Comparison of ENCODE assay signal across 1 fruit fly cellular context in the genomic region with DNA sequence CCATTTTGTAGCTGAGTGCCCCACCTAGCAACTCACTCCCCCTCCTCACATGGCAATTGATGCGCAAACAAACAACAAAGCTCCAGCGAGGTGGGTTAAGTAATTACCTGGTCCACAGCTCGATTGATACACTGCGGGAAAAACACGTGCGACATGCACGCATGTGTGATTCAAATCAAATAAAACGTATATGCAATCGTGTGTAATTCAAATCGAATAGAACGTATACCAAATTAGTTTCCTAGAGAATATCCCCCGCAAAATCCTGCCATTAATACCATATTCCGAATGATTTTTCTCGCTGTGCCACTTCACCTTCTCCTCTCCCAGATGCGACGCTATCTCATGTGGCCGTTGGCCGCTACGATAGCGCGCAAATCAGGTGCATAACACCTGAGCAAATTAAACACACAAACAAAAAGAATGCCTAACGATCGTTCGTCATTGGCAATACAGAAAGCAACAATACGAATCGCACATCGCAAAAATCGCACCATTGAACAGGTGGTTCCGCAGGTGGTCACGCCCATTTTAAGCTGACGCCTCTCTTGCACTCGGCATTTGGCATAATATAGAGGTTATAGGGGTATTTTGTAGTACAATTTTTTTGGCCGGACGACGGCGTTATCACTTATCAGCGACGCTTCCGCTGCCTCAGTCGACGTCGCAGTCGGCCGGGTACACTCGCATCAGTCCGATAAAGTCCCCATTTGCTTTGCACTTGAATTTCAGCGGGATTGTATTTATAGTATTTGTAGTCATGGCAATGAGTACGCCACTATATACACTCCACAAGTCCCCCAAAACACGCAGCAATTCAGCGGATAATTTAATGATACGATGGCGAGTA.
TF ChIP-seq lines count a peak whose summit lies in the region.

No protein-coding gene starts in this region.

TF ChIP-seq in whole organism, embryonic, 481 proteins besides CTCF, POLR2A, EP300 and RAD21 (continued from another document and continues in another):
- TF ChIP-seq CG14441 (GFP tag; IDR thresholded peaks at IDR 0.05; lab: Robert Waterston, UW), result peak; percentile 86
- TF ChIP-seq Gug (GFP tag; IDR thresholded peaks at IDR 0.05; lab: Robert Waterston, UW), result peak; percentile 61; the same call in 3 of the 4 replicates
- no peak for TF ChIP-seq inv (GFP tag; IDR thresholded peaks at IDR 0.05; lab: Robert Waterston, UW; ENCODE audit: partially characterized antibody)
- peak; percentile 64 for TF ChIP-seq Bteb2 (GFP tag; optimal IDR thresholded peaks at IDR 0.05; lab: Kevin White, UChicago)
- TF ChIP-seq cas (GFP tag; IDR thresholded peaks at IDR 0.05; lab: Robert Waterston, UW), result peak; percentile 27; the same call in 1 of the 2 replicates
- TF ChIP-seq wek (GFP tag; optimal IDR thresholded peaks at IDR 0.05; lab: Kevin White, UChicago), result peak; percentile 22
- TF ChIP-seq org-1 (GFP tag; optimal IDR thresholded peaks at IDR 0.05; lab: Kevin White, UChicago), result peak; percentile 76
- peak; percentile 9 for TF ChIP-seq CG6683 (GFP tag; optimal IDR thresholded peaks at IDR 0.05; lab: Kevin White, UChicago)
- no peak for TF ChIP-seq CG16813 (GFP tag; IDR thresholded peaks at IDR 0.05; lab: Robert Waterston, UW; ENCODE audit: partially characterized antibody)
- peak; percentile 72 for TF ChIP-seq grau (tag; optimal IDR thresholded peaks at IDR 0.05; lab: Kevin White, UChicago)
- TF ChIP-seq Elba2 (GFP tag; optimal IDR thresholded peaks at IDR 0.05; lab: Kevin White, UChicago), result no peak
- peak; percentile 33; the same call in 1 of the 3 replicates for TF ChIP-seq croc (GFP tag; conservative IDR thresholded peaks at IDR 0.05; lab: Robert Waterston, UW)
- no peak for TF ChIP-seq CG15073 (GFP tag; optimal IDR thresholded peaks at IDR 0.05; lab: Kevin White, UChicago)
- no peak for TF ChIP-seq hbn (GFP tag; IDR thresholded peaks at IDR 0.05; lab: Robert Waterston, UW; ENCODE audit: partially characterized antibody)
- peak; percentile 79 for TF ChIP-seq vvl (GFP tag; IDR thresholded peaks at IDR 0.05; lab: Robert Waterston, UW)
- TF ChIP-seq CG10462 (GFP tag; optimal IDR thresholded peaks at IDR 0.05; lab: Kevin White, UChicago), result peak; percentile 35
- TF ChIP-seq bbx (GFP tag; IDR thresholded peaks at IDR 0.05; lab: Robert Waterston, UW; ENCODE audit: partially characterized antibody), result no peak
- no peak for TF ChIP-seq Fer2 (tag; optimal IDR thresholded peaks at IDR 0.05; lab: Kevin White, UChicago)
- peak; percentile 58 for TF ChIP-seq Mad (GFP tag; optimal IDR thresholded peaks at IDR 0.05; lab: Kevin White, UChicago)
- no peak for TF ChIP-seq Hr39 (optimal IDR thresholded peaks at IDR 0.05; lab: Kevin White, UChicago)
- peak; percentile 17 for TF ChIP-seq NC2α (GFP tag; optimal IDR thresholded peaks at IDR 0.05; lab: Kevin White, UChicago)
- TF ChIP-seq CG12659 (GFP tag; optimal IDR thresholded peaks at IDR 0.05; lab: Kevin White, UChicago), result peak; percentile 74
- TF ChIP-seq fd96Cb (tag; optimal IDR thresholded peaks at IDR 0.05; lab: Kevin White, UChicago), result peak; percentile 59
- TF ChIP-seq CG15479 (GFP tag; optimal IDR thresholded peaks at IDR 0.05; lab: Kevin White, UChicago), result no peak
- TF ChIP-seq CG18599 (GFP tag; optimal IDR thresholded peaks at IDR 0.05; lab: Kevin White, UChicago), result peak; percentile 62
- TF ChIP-seq Tbp (GFP tag; optimal IDR thresholded peaks at IDR 0.05; lab: Kevin White, UChicago), result no peak
- TF ChIP-seq gcm2 (GFP tag; optimal IDR thresholded peaks at IDR 0.05; lab: Kevin White, UChicago), result no peak
- TF ChIP-seq CG2875 (GFP tag; optimal IDR thresholded peaks at IDR 0.05; lab: Kevin White, UChicago), result peak; percentile 58
- TF ChIP-seq psq (GFP tag; optimal IDR thresholded peaks at IDR 0.05; lab: Kevin White, UChicago), result no peak
- TF ChIP-seq HLHmδ (GFP tag; optimal IDR thresholded peaks at IDR 0.05; lab: Kevin White, UChicago), result no peak
- peak; percentile 58 for TF ChIP-seq CG30431 (GFP tag; optimal IDR thresholded peaks at IDR 0.05; lab: Kevin White, UChicago)
- TF ChIP-seq CG7745 (tag; optimal IDR thresholded peaks at IDR 0.05; lab: Kevin White, UChicago), result no peak
- peak; percentile 72 for TF ChIP-seq Lim3 (GFP tag; IDR thresholded peaks at IDR 0.05; lab: Robert Waterston, UW)
- TF ChIP-seq Lhr (GFP tag; optimal IDR thresholded peaks at IDR 0.05; lab: Kevin White, UChicago), result peak; percentile 24
- peak; percentile 30 for TF ChIP-seq CG10543 (GFP tag; optimal IDR thresholded peaks at IDR 0.05; lab: Kevin White, UChicago)
- peak; percentile 73 for TF ChIP-seq gem (tag; optimal IDR thresholded peaks at IDR 0.05; lab: Kevin White, UChicago)
- TF ChIP-seq CG3838 (GFP tag; optimal IDR thresholded peaks at IDR 0.05; lab: Kevin White, UChicago), result no peak
- TF ChIP-seq CG31365 (tag; optimal IDR thresholded peaks at IDR 0.05; lab: Kevin White, UChicago), result peak; percentile 16
- peak; percentile 49 for TF ChIP-seq CG43689 (GFP tag; IDR thresholded peaks at IDR 0.05; lab: Robert Waterston, UW)
- TF ChIP-seq CG9876 (GFP tag; optimal IDR thresholded peaks at IDR 0.05; lab: Kevin White, UChicago), result peak; percentile 18
- TF ChIP-seq CG18764 (GFP tag; optimal IDR thresholded peaks at IDR 0.05; lab: Kevin White, UChicago), result peak; percentile 22
- peak; percentile 52 for TF ChIP-seq CG3407 (GFP tag; optimal IDR thresholded peaks at IDR 0.05; lab: Kevin White, UChicago)
- TF ChIP-seq CG31441 (GFP tag; IDR thresholded peaks at IDR 0.05; lab: Robert Waterston, UW), result peak; percentile 72
- TF ChIP-seq CG30403 (GFP tag; optimal IDR thresholded peaks at IDR 0.05; lab: Kevin White, UChicago), result peak; percentile 73
- peak; percentile 59 for TF ChIP-seq CG13424 (tag; optimal IDR thresholded peaks at IDR 0.05; lab: Kevin White, UChicago)
- peak; percentile 70; the same call in 1 of the 2 replicates for TF ChIP-seq ranshi (GFP tag; IDR thresholded peaks at IDR 0.05; lab: Robert Waterston, UW)
- peak; percentile 60 for TF ChIP-seq B-H1 (GFP tag; IDR thresholded peaks at IDR 0.05; lab: Robert Waterston, UW)
- no peak for TF ChIP-seq zen (tag; optimal IDR thresholded peaks at IDR 0.05; lab: Kevin White, UChicago)
- peak; percentile 70 to 71 for TF ChIP-seq chif (GFP tag; optimal IDR thresholded peaks at IDR 0.05; lab: Kevin White, UChicago)
- peak; percentile 15 for TF ChIP-seq CG12104 (GFP tag; optimal IDR thresholded peaks at IDR 0.05; lab: Kevin White, UChicago)
- no peak for TF ChIP-seq Hey (tag; optimal IDR thresholded peaks at IDR 0.05; lab: Kevin White, UChicago)
- TF ChIP-seq CG4360 (GFP tag; IDR thresholded peaks at IDR 0.05; lab: Robert Waterston, UW), result no peak
- TF ChIP-seq tx (GFP tag; optimal IDR thresholded peaks at IDR 0.05; lab: Kevin White, UChicago), result peak; percentile 53
- peak; percentile 64 for TF ChIP-seq CG5245 (GFP tag; optimal IDR thresholded peaks at IDR 0.05; lab: Kevin White, UChicago)
- peak; percentile 54 for TF ChIP-seq CG17385 (GFP tag; optimal IDR thresholded peaks at IDR 0.05; lab: Kevin White, UChicago)
- TF ChIP-seq CG7963 (GFP tag; IDR thresholded peaks at IDR 0.05; lab: Robert Waterston, UW; ENCODE audit: partially characterized antibody), result no peak
- TF ChIP-seq Optix (GFP tag; IDR thresholded peaks at IDR 0.05; lab: Robert Waterston, UW), result peak; percentile 70; the same call in 1 of the 3 replicates
- TF ChIP-seq nerfin-1 (tag; optimal IDR thresholded peaks at IDR 0.05; lab: Kevin White, UChicago), result no peak
- no peak for TF ChIP-seq CG9797 (GFP tag; optimal IDR thresholded peaks at IDR 0.05; lab: Kevin White, UChicago)
- peak; percentile 43 for TF ChIP-seq CG1602 (GFP tag; optimal IDR thresholded peaks at IDR 0.05; lab: Kevin White, UChicago)
- no peak for TF ChIP-seq CG8290 (GFP tag; optimal IDR thresholded peaks at IDR 0.05; lab: Kevin White, UChicago)
- TF ChIP-seq CG8290 (tag; optimal IDR thresholded peaks at IDR 0.05; lab: Kevin White, UChicago), result peak in 1 of 2 experiments; percentile 92
- peak; percentile 74 for TF ChIP-seq CG3726 (GFP tag; IDR thresholded peaks at IDR 0.05; lab: Robert Waterston, UW)
- peak; percentile 88 for TF ChIP-seq Drgx (GFP tag; IDR thresholded peaks at IDR 0.05; lab: Robert Waterston, UW)
- TF ChIP-seq al (GFP tag; IDR thresholded peaks at IDR 0.05; lab: Robert Waterston, UW), result peak; percentile 60; the same call in 1 of the 2 replicates
- peak; percentile 27 for TF ChIP-seq CG33213 (GFP tag; optimal IDR thresholded peaks at IDR 0.05; lab: Kevin White, UChicago)
- TF ChIP-seq lab (GFP tag; optimal IDR thresholded peaks at IDR 0.05; lab: Kevin White, UChicago), result peak; percentile 72
- TF ChIP-seq Myb (GFP tag; optimal IDR thresholded peaks at IDR 0.05; lab: Kevin White, UChicago), result peak; percentile 62
- TF ChIP-seq fd102C (GFP tag; optimal IDR thresholded peaks at IDR 0.05; lab: Kevin White, UChicago), result no peak
- TF ChIP-seq Deaf1 (tag; optimal IDR thresholded peaks at IDR 0.05; lab: Kevin White, UChicago), result no peak
- TF ChIP-seq gsb (GFP tag; IDR thresholded peaks at IDR 0.05; lab: Robert Waterston, UW), result no peak
- peak; percentile 65 for TF ChIP-seq CG7839 (tag; optimal IDR thresholded peaks at IDR 0.05; lab: Kevin White, UChicago)
- TF ChIP-seq ewg (GFP tag; optimal IDR thresholded peaks at IDR 0.05; lab: Kevin White, UChicago), result peak; percentile 52
- peak; percentile 33 for TF ChIP-seq CG12236 (GFP tag; optimal IDR thresholded peaks at IDR 0.05; lab: Kevin White, UChicago)
- peak; percentile 4 for TF ChIP-seq gsb-n (tag; optimal IDR thresholded peaks at IDR 0.05; lab: Kevin White, UChicago)
- TF ChIP-seq CG8944 (GFP tag; optimal IDR thresholded peaks at IDR 0.05; lab: Kevin White, UChicago), result peak; percentile 74
- peak; percentile 25 for TF ChIP-seq CrebB (tag; optimal IDR thresholded peaks at IDR 0.05; lab: Kevin White, UChicago)
- TF ChIP-seq dpn (GFP tag; optimal IDR thresholded peaks at IDR 0.05; lab: Kevin White, UChicago), result peak; percentile 77 to 82
- peak; percentile 51 for TF ChIP-seq CG1233 (GFP tag; optimal IDR thresholded peaks at IDR 0.05; lab: Kevin White, UChicago)
- TF ChIP-seq zfh1 (GFP tag; IDR thresholded peaks at IDR 0.05; lab: Robert Waterston, UW), result peak; percentile 78
- no peak for TF ChIP-seq emc (GFP tag; optimal IDR thresholded peaks at IDR 0.05; lab: Kevin White, UChicago)
- peak; percentile 33 for TF ChIP-seq Sry-δ (GFP tag; optimal IDR thresholded peaks at IDR 0.05; lab: Kevin White, UChicago)
- TF ChIP-seq knrl (GFP tag; IDR thresholded peaks at IDR 0.05; lab: Robert Waterston, UW; ENCODE audit: partially characterized antibody), result no peak
- TF ChIP-seq Hsf (GFP tag; optimal IDR thresholded peaks at IDR 0.05; lab: Kevin White, UChicago), result peak; percentile 66
- peak; percentile 12 for TF ChIP-seq TFAM (GFP tag; optimal IDR thresholded peaks at IDR 0.05; lab: Kevin White, UChicago)
- TF ChIP-seq dmrt99B (tag; optimal IDR thresholded peaks at IDR 0.05; lab: Kevin White, UChicago), result peak; percentile 78
- peak; percentile 50 for TF ChIP-seq az2 (GFP tag; optimal IDR thresholded peaks at IDR 0.05; lab: Kevin White, UChicago)
- TF ChIP-seq CG11723 (GFP tag; optimal IDR thresholded peaks at IDR 0.05; lab: Kevin White, UChicago), result peak; percentile 55
- TF ChIP-seq ind (GFP tag; optimal IDR thresholded peaks at IDR 0.05; lab: Kevin White, UChicago), result peak; percentile 75
- TF ChIP-seq schlank (tag; optimal IDR thresholded peaks at IDR 0.05; lab: Kevin White, UChicago), result peak; percentile 53
- peak; percentile 64 for TF ChIP-seq ATbp (GFP tag; optimal IDR thresholded peaks at IDR 0.05; lab: Kevin White, UChicago)
- no peak for TF ChIP-seq aop (GFP tag; IDR thresholded peaks at IDR 0.05; lab: Robert Waterston, UW)
- peak; percentile 65; the same call in 1 of the 2 replicates for TF ChIP-seq CG11247 (GFP tag; IDR thresholded peaks at IDR 0.05; lab: Robert Waterston, UW)
- peak; percentile 70; the same call in 2 of the 3 replicates for TF ChIP-seq Mrtf (GFP tag; IDR thresholded peaks at IDR 0.05; lab: Robert Waterston, UW)
- peak; percentile 71 for TF ChIP-seq CG3847 (GFP tag; IDR thresholded peaks at IDR 0.05; lab: Robert Waterston, UW)
- TF ChIP-seq CG9215 (GFP tag; IDR thresholded peaks at IDR 0.05; lab: Robert Waterston, UW), result peak; percentile 54; the same call in 1 of the 2 replicates
- no peak for TF ChIP-seq CG11398 (GFP tag; optimal IDR thresholded peaks at IDR 0.05; lab: Kevin White, UChicago)
- peak; percentile 53 for TF ChIP-seq Dek (tag; optimal IDR thresholded peaks at IDR 0.05; lab: Kevin White, UChicago)
- TF ChIP-seq CG10274 (GFP tag; optimal IDR thresholded peaks at IDR 0.05; lab: Kevin White, UChicago), result peak; percentile 58
- no peak for TF ChIP-seq zen2 (GFP tag; IDR thresholded peaks at IDR 0.05; lab: Robert Waterston, UW; ENCODE audit: partially characterized antibody)
- peak; percentile 51 for TF ChIP-seq nmo (GFP tag; optimal IDR thresholded peaks at IDR 0.05; lab: Kevin White, UChicago)
- peak; percentile 14; the same call in 1 of the 2 replicates for TF ChIP-seq rib (GFP tag; IDR thresholded peaks at IDR 0.05; lab: Robert Waterston, UW)
- no peak for TF ChIP-seq pfk (GFP tag; optimal IDR thresholded peaks at IDR 0.05; lab: Kevin White, UChicago)
- no peak for TF ChIP-seq CG13287 (GFP tag; IDR thresholded peaks at IDR 0.05; lab: Robert Waterston, UW; ENCODE audit: partially characterized antibody)
- peak; percentile 65 for TF ChIP-seq Hr3 (GFP tag; optimal IDR thresholded peaks at IDR 0.05; lab: Kevin White, UChicago)
- no peak for TF ChIP-seq CG17186 (GFP tag; optimal IDR thresholded peaks at IDR 0.05; lab: Kevin White, UChicago)
- peak; percentile 36 for TF ChIP-seq CG13123 (GFP tag; optimal IDR thresholded peaks at IDR 0.05; lab: Kevin White, UChicago)
- peak; percentile 28 for TF ChIP-seq Six4 (GFP tag; optimal IDR thresholded peaks at IDR 0.05; lab: Kevin White, UChicago)
- TF ChIP-seq Atf6 (GFP tag; IDR thresholded peaks at IDR 0.05; lab: Robert Waterston, UW), result peak; percentile 80
- peak; percentile 78; the same call in 2 of the 3 replicates for TF ChIP-seq ci (GFP tag; IDR thresholded peaks at IDR 0.05; lab: Robert Waterston, UW)
- TF ChIP-seq br (optimal IDR thresholded peaks at IDR 0.05; lab: Kevin White, UChicago), result no peak
- no peak for TF ChIP-seq Sry-β (GFP tag; optimal IDR thresholded peaks at IDR 0.05; lab: Kevin White, UChicago)
- peak; percentile 73 for TF ChIP-seq Ada2b (GFP tag; IDR thresholded peaks at IDR 0.05; lab: Robert Waterston, UW)
- peak; percentile 39 for TF ChIP-seq CG4854 (GFP tag; optimal IDR thresholded peaks at IDR 0.05; lab: Kevin White, UChicago)
- no peak for TF ChIP-seq pzg (GFP tag; optimal IDR thresholded peaks at IDR 0.05; lab: Kevin White, UChicago)
- no peak for TF ChIP-seq Dfd (GFP tag; optimal IDR thresholded peaks at IDR 0.05; lab: Kevin White, UChicago)
- no peak for TF ChIP-seq ab (GFP tag; optimal IDR thresholded peaks at IDR 0.05; lab: Kevin White, UChicago)
- TF ChIP-seq stc (GFP tag; IDR thresholded peaks at IDR 0.05; lab: Robert Waterston, UW), result peak; percentile 68
- peak; percentile 60 for TF ChIP-seq CG1529 (GFP tag; optimal IDR thresholded peaks at IDR 0.05; lab: Kevin White, UChicago)
- TF ChIP-seq CG3163 (GFP tag; optimal IDR thresholded peaks at IDR 0.05; lab: Kevin White, UChicago), result peak; percentile 33
